Worm (Caenorhabditis elegans): ENCODE measurements around the gene adah-1.
A peak's percentile ranks its signal among the peaks of the same experiment; 100 is the strongest.

The adah-1 gene

ce11 chrIV:7046641-7047361 is 22.8 kb downstream of the adah-1 start (continued):
- TF ChIP-seq ama-1 (optimal IDR thresholded peaks at IDR 0.05) (no peak), set-16 (GFP tag; IDR thresholded peaks at IDR 0.05) (no peak), daf-12 (tag; optimal IDR thresholded peaks at IDR 0.05) (no peak), nhr-6 (tag; optimal IDR thresholded peaks at IDR 0.05) (no peak), lin-13 (GFP tag; optimal IDR thresholded peaks at IDR 0.05) (no peak), daf-19 (GFP tag; conservative IDR thresholded peaks at IDR 0.05) (no peak), sdz-12 (GFP tag; optimal IDR thresholded peaks at IDR 0.05) (no peak), nhr-28 (tag; optimal IDR thresholded peaks at IDR 0.05) (peak; percentile 23), lin-38 (GFP tag; IDR thresholded peaks at IDR 0.05) (no peak), Y48G9A.11 (GFP tag; IDR thresholded peaks at IDR 0.05) (no peak), ctbp-1 (GFP tag; IDR thresholded peaks at IDR 0.05) (no peak), lin-39 (tag; optimal IDR thresholded peaks at IDR 0.05) (no peak), unc-62 (GFP tag; optimal IDR thresholded peaks at IDR 0.05 in 1 of 2) (no peak), unc-62 (tag; optimal IDR thresholded peaks at IDR 0.05) (no peak), nhr-76 (tag; optimal IDR thresholded peaks at IDR 0.05) (no peak), zfp-2 (tag; optimal IDR thresholded peaks at IDR 0.05) (no peak), lir-3 (tag; optimal IDR thresholded peaks at IDR 0.05) (no peak), mxl-3 (GFP tag; optimal IDR thresholded peaks at IDR 0.05) (no peak), saeg-2 (GFP tag; IDR thresholded peaks at IDR 0.05) (no peak), pqm-1 (tag; optimal IDR thresholded peaks at IDR 0.05) (peak; percentile 34), pha-4 (GFP tag; IDR thresholded peaks at IDR 0.05) (no peak), pha-4 (tag; optimal IDR thresholded peaks at IDR 0.05) (no peak), T20F7.1 (GFP tag; optimal IDR thresholded peaks at IDR 0.05) (no peak), zfp-3 (GFP tag; conservative IDR thresholded peaks at IDR 0.05) (no peak), lin-29 (GFP tag; IDR thresholded peaks at IDR 0.05) (no peak)

ce11 chrIV:7047762-7048178 is 23.8 kb downstream of the adah-1 start:
- TF ChIP-seq daf-12 (tag; optimal IDR thresholded peaks at IDR 0.05): no peak
- TF ChIP-seq php-3 (GFP tag; IDR thresholded peaks at IDR 0.05): peak; percentile 96
- peak; percentile 91 for TF ChIP-seq nhr-10 (tag; optimal IDR thresholded peaks at IDR 0.05)
- 0 out of 2 replicates have a peak, but pooled peaks have one; percentile 4 for TF ChIP-seq arid-1 (GFP tag; conservative IDR thresholded peaks at IDR 0.05)
- no peak for TF ChIP-seq nhr-111 (GFP tag; optimal IDR thresholded peaks at IDR 0.05)
- no peak for TF ChIP-seq fos-1 (tag; optimal IDR thresholded peaks at IDR 0.05)
- TF ChIP-seq tag-97 (GFP tag; IDR thresholded peaks at IDR 0.05): no peak
- peak; percentile 88 for TF ChIP-seq nhr-48 (tag; optimal IDR thresholded peaks at IDR 0.05)
- TF ChIP-seq hlh-11 (tag; optimal IDR thresholded peaks at IDR 0.05): peak; percentile 94
- TF ChIP-seq ceh-28 (tag; optimal IDR thresholded peaks at IDR 0.05): no peak
- TF ChIP-seq ZK337.2 (GFP tag; IDR thresholded peaks at IDR 0.05): no peak
- no peak for TF ChIP-seq ceh-44 (GFP tag; IDR thresholded peaks at IDR 0.05)
- TF ChIP-seq F49E8.2 (tag; optimal IDR thresholded peaks at IDR 0.05; ENCODE audit: borderline replicate concordance): no peak
- no peak for TF ChIP-seq nhr-76 (tag; optimal IDR thresholded peaks at IDR 0.05)
- no peak for TF ChIP-seq ceh-62 (tag; optimal IDR thresholded peaks at IDR 0.05)
- no peak for TF ChIP-seq F44E2.7 (GFP tag; IDR thresholded peaks at IDR 0.05)
- no peak for TF ChIP-seq madf-5 (GFP tag; IDR thresholded peaks at IDR 0.05)
- no peak for TF ChIP-seq nhr-42 (GFP tag; IDR thresholded peaks at IDR 0.05)
- 0 out of 2 replicates have a peak, but pooled peaks have one; percentile 23 for TF ChIP-seq mdt-29 (GFP tag; IDR thresholded peaks at IDR 0.05)
- TF ChIP-seq unc-62 (GFP tag; optimal IDR thresholded peaks at IDR 0.05 in 1 of 2): peak in 1 of 2 experiments; percentile 98
- no peak for TF ChIP-seq unc-62 (tag; optimal IDR thresholded peaks at IDR 0.05)
- peak; percentile 90 for TF ChIP-seq nhr-28 (tag; optimal IDR thresholded peaks at IDR 0.05)
- TF ChIP-seq jun-1 (tag; optimal IDR thresholded peaks at IDR 0.05): peak; percentile 15
- TF ChIP-seq ces-1 (GFP tag; optimal IDR thresholded peaks at IDR 0.05): no peak
- peak; percentile 55 for TF ChIP-seq mep-1 (tag; optimal IDR thresholded peaks at IDR 0.05)
- TF ChIP-seq daf-16 (GFP tag; optimal IDR thresholded peaks at IDR 0.05): peak in 1 of 2 experiments; percentile 48
- peak; percentile 88 for TF ChIP-seq daf-16 (tag; optimal IDR thresholded peaks at IDR 0.05)
- peak in 1 of 2 experiments; percentile 30 for TF ChIP-seq hif-1 (tag; optimal IDR thresholded peaks at IDR 0.05)
- TF ChIP-seq daf-19 (GFP tag; conservative IDR thresholded peaks at IDR 0.05): no peak
- TF ChIP-seq ctbp-1 (GFP tag; IDR thresholded peaks at IDR 0.05): no peak
- TF ChIP-seq pha-4 (GFP tag; IDR thresholded peaks at IDR 0.05): 0 out of 2 replicates have a peak, but pooled peaks have one; percentile 43
- no peak for TF ChIP-seq pha-4 (tag; optimal IDR thresholded peaks at IDR 0.05)
- no peak for TF ChIP-seq duxl-1 (tag; optimal IDR thresholded peaks at IDR 0.05; ENCODE audit: poor library complexity)
- no peak for TF ChIP-seq lin-39 (tag; optimal IDR thresholded peaks at IDR 0.05)
